Worm (Caenorhabditis elegans): ENCODE data around the gene nhr-235.

The nhr-235 gene

DNA sequence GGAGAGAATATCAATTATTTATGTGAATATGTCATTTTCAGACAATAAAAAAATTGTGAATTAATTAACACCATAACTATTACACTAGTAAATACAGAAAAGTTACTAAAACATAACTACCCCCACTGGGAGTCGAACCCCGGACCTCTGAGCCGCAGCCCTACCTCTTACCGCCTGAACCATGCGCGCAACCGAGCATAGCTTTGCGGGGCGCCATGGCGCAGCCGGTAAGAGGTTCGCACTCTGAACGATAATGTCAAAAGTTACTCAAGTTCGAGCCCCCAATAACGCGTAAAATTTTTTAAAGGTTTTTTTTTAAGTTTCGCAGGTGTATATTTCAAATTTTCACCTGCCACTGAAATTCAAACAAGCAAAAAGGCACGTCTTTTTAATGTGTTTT is 25.6 kb downstream of the nhr-235 start:
- TF ChIP-seq hnd-1 (tag; optimal IDR thresholded peaks at IDR 0.05) (no peak), hmg-4 (GFP tag; optimal IDR thresholded peaks at IDR 0.05) (no peak), ceh-36 (tag; optimal IDR thresholded peaks at IDR 0.05) (no peak), hmbx-1 (tag; optimal IDR thresholded peaks at IDR 0.05) (no peak), pes-1 (GFP tag; IDR thresholded peaks at IDR 0.05) (no peak), tbx-37 (GFP tag; conservative IDR thresholded peaks at IDR 0.05) (no peak), ama-1 (optimal IDR thresholded peaks at IDR 0.05) (no peak), ets-7 (tag; optimal IDR thresholded peaks at IDR 0.05) (no peak), sea-1 (GFP tag; conservative IDR thresholded peaks at IDR 0.05) (no peak), tra-4 (tag; optimal IDR thresholded peaks at IDR 0.05) (no peak), scrt-1 (GFP tag; IDR thresholded peaks at IDR 0.05) (no peak)

DNA sequence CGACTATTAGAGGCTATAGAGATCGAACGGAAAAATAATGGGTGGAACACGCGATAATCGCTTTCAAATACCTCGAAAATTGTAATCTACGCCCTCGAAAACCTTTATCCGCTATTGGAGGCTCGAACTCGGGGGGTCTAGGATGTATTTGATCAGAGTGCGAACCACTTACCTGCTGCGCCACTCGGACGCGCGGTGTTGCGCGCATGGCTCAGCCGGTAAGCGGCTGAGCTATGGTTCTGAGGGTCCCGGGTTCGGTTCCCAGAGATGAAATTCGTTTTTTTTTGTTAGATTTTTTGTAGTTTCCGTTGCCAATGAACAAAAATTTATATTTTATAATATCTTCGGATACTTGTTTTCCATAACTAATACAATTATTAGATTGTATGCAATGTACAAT is 27.7 kb downstream of the nhr-235 start:
- TF ChIP-seq hmbx-1 (tag; optimal IDR thresholded peaks at IDR 0.05) (no peak), ceh-13 (GFP tag; optimal IDR thresholded peaks at IDR 0.05) (no peak), B0310.2 (tag; optimal IDR thresholded peaks at IDR 0.05) (no peak), ama-1 (optimal IDR thresholded peaks at IDR 0.05) (no peak)

DNA sequence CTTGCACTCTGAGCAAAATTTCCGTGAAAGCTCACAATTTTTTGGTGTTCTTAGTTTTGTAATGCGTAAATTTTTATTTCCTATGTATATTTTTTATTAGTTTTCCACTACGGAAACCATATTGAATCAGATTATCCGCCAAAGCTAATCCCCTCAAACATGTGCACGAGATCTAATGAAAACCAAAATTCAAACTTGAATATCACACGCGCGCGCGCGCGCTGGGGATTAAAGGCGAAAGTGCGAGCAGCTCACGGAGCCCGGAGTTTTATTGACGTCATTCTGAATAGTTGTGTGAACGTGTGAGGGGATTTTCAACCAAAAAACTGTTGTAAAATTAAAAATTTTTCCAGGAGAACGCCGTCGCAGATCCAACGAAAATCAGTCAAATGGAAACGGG is 28.4 kb downstream of the nhr-235 start:
- TF ChIP-seq B0310.2 (tag; optimal IDR thresholded peaks at IDR 0.05) (no peak), aly-1 (tag; optimal IDR thresholded peaks at IDR 0.05) (no peak), flt-1 (GFP tag; IDR thresholded peaks at IDR 0.05) (no peak), ceh-13 (GFP tag; optimal IDR thresholded peaks at IDR 0.05) (no peak), ceh-36 (tag; optimal IDR thresholded peaks at IDR 0.05) (peak; percentile 25)

DNA sequence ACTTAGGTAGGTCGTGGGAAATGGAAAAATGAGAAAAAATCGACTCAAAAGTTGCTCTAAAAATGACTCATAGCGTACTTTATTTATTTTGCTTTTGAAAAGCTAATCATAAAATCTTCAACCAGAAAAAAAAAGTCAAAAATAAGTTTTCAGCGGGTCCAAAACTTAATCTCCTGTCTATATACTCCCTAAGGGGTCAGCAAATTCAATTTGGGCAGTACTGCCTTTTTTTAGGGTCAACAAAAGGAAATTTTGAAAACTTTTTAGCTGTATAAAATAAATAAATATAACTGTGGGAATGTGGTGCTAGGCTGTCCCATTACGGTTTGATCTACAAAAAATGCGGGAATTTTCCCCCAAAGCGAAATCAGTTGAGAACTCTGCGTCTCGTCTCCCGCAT is 28.9 kb downstream of the nhr-235 start:
- no peak for TF ChIP-seq ceh-13 (GFP tag; optimal IDR thresholded peaks at IDR 0.05)
- TF ChIP-seq tbx-37 (GFP tag; conservative IDR thresholded peaks at IDR 0.05): no peak
- no peak for TF ChIP-seq tra-4 (tag; optimal IDR thresholded peaks at IDR 0.05)
- TF ChIP-seq ceh-36 (tag; optimal IDR thresholded peaks at IDR 0.05): no peak
- no peak for TF ChIP-seq pes-1 (GFP tag; IDR thresholded peaks at IDR 0.05)
- no peak for TF ChIP-seq hmbx-1 (tag; optimal IDR thresholded peaks at IDR 0.05)

DNA sequence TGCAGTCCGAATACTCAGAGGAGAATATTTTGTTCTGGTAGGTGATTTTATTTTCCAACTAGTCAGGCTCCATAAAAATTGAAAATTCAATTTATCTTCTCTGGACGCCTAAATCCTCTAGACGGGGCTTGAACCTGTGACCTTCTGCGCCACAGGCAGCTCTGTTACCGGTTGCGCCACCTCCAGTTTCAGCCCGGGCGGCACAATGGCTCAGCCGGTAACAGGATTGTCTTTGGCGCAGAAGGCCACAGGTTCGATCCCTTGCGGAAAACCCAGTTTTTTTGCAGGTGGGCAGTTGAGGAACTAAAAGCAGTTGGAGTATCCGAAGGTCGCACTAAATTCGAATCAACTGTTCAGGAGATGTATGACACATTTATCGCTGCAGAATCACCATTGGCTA is 29.4 kb downstream of the nhr-235 start:
- TF ChIP-seq ets-7 (tag; optimal IDR thresholded peaks at IDR 0.05) (no peak), ceh-13 (GFP tag; optimal IDR thresholded peaks at IDR 0.05) (no peak), scrt-1 (GFP tag; IDR thresholded peaks at IDR 0.05) (no peak), B0310.2 (tag; optimal IDR thresholded peaks at IDR 0.05) (no peak), hnd-1 (tag; optimal IDR thresholded peaks at IDR 0.05) (no peak), tra-4 (tag; optimal IDR thresholded peaks at IDR 0.05) (no peak), ama-1 (optimal IDR thresholded peaks at IDR 0.05) (no peak), hmg-4 (GFP tag; optimal IDR thresholded peaks at IDR 0.05) (no peak), tbx-11 (GFP tag; IDR thresholded peaks at IDR 0.05) (no peak)

DNA sequence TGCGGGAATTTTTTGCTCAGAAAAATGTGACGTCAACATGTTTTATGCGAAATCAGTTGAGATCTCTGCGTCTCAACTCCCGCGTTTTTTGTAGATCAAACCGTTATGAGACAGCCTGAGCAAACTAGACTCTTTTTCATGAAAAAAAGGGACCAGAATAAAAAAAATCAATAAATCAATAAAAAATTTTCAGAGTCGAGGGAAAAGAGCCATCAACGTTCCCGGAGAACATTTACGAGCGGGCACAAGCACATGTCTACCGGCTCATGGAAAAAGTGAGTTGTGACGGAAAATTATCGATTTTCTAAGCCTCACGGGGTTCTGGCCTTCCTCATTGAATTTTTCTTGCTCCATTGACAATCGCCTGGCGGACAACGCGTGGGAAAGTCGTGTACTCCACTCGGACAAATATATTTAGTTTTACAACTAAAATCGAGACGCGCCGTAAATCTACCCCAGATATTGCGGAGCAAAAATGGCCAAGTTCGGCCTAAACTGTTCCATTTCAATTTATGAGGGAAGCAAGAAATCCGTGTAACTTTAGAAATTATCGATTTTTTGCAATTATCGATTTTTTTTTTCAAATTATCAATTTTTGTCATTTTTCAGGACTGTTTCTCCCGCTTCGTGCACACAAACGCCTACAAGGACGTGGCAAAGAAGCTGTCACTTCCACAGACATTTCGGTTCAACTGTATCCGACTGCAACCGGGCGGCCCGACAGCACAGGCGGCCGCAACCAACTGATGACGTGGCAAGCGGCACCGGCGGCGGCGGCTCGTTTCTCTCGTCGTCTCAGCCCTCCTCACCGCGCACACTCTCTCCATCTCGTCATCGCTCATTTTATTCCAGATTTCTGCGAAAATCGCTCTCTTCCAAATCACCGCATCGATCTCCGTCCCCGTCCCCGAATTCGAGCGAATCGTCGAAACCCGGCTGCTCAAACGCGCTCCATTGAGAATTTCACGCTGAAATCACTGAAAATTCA is 30.7 kb downstream of the nhr-235 start:
- TF ChIP-seq F13C5.2 (tag; optimal IDR thresholded peaks at IDR 0.05): no peak
- no peak for TF ChIP-seq flt-1 (GFP tag; IDR thresholded peaks at IDR 0.05)
- no peak for TF ChIP-seq aly-1 (tag; optimal IDR thresholded peaks at IDR 0.05)
- TF ChIP-seq hmbx-1 (tag; optimal IDR thresholded peaks at IDR 0.05): no peak
- TF ChIP-seq scrt-1 (GFP tag; IDR thresholded peaks at IDR 0.05): no peak
- no peak for TF ChIP-seq hnd-1 (tag; optimal IDR thresholded peaks at IDR 0.05)
- TF ChIP-seq hmg-4 (GFP tag; optimal IDR thresholded peaks at IDR 0.05): no peak
- no peak for TF ChIP-seq ama-1 (optimal IDR thresholded peaks at IDR 0.05)
- TF ChIP-seq sea-1 (GFP tag; conservative IDR thresholded peaks at IDR 0.05): no peak
- TF ChIP-seq tbx-11 (GFP tag; IDR thresholded peaks at IDR 0.05): no peak
- TF ChIP-seq ceh-36 (tag; optimal IDR thresholded peaks at IDR 0.05): no peak
- TF ChIP-seq ets-7 (tag; optimal IDR thresholded peaks at IDR 0.05): no peak
- no peak for TF ChIP-seq ceh-13 (GFP tag; optimal IDR thresholded peaks at IDR 0.05)
- TF ChIP-seq tbx-37 (GFP tag; conservative IDR thresholded peaks at IDR 0.05): no peak
- no peak for TF ChIP-seq pes-1 (GFP tag; IDR thresholded peaks at IDR 0.05)
- TF ChIP-seq tra-4 (tag; optimal IDR thresholded peaks at IDR 0.05): no peak
- no peak for TF ChIP-seq B0310.2 (tag; optimal IDR thresholded peaks at IDR 0.05)

DNA sequence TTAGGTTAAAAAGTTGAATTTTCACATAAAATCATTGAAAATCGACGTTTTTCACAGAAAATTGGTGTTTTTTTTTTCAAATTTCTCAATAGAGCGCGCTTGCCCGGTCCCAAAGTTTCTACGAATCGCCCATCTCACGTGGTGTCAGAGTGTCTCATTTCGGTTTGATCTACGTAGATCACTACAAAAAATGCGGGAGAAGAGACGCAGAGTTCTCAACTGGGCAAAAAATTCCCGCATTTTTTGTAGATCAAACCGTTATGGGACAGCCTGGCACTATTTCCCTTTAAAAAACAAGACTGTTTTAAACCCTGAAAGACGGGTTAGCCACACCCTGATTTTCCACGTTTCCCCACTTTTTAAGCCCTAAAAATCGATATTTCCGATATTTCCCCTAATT is 31.4 kb downstream of the nhr-235 start:
- TF ChIP-seq ets-7 (tag; optimal IDR thresholded peaks at IDR 0.05) (no peak), hmg-4 (GFP tag; optimal IDR thresholded peaks at IDR 0.05) (no peak), F13C5.2 (tag; optimal IDR thresholded peaks at IDR 0.05) (no peak), ceh-36 (tag; optimal IDR thresholded peaks at IDR 0.05) (no peak), flt-1 (GFP tag; IDR thresholded peaks at IDR 0.05) (no peak), tra-4 (tag; optimal IDR thresholded peaks at IDR 0.05) (no peak), tbx-11 (GFP tag; IDR thresholded peaks at IDR 0.05) (no peak), hnd-1 (tag; optimal IDR thresholded peaks at IDR 0.05) (no peak), tbx-37 (GFP tag; conservative IDR thresholded peaks at IDR 0.05) (no peak), sea-1 (GFP tag; conservative IDR thresholded peaks at IDR 0.05) (no peak), hmbx-1 (tag; optimal IDR thresholded peaks at IDR 0.05) (no peak)

DNA sequence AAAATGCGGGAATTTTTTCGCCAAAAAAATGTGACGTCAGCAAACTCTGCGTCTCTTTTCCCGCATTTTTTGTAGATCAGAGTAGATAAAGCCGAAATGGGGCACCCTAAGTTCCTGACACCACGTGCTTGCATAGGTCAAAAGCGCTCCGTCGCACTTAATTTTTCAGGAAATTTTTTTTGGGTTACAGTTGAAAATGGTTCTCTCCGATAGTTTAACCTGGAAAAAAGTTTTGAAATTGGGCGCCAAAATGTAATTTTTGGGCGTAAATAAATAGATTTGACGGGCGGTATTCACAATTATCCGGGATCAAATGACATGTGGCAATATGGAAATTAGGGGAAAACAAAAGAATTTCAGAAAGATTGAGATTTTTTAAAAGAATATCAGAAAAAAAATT is 32.0 kb downstream of the nhr-235 start:
- no peak for TF ChIP-seq B0310.2 (tag; optimal IDR thresholded peaks at IDR 0.05)
- TF ChIP-seq scrt-1 (GFP tag; IDR thresholded peaks at IDR 0.05): no peak
- TF ChIP-seq pes-1 (GFP tag; IDR thresholded peaks at IDR 0.05): no peak
- TF ChIP-seq ama-1 (optimal IDR thresholded peaks at IDR 0.05): no peak
- no peak for TF ChIP-seq sea-1 (GFP tag; conservative IDR thresholded peaks at IDR 0.05)
- no peak for TF ChIP-seq ceh-36 (tag; optimal IDR thresholded peaks at IDR 0.05)
- TF ChIP-seq flt-1 (GFP tag; IDR thresholded peaks at IDR 0.05): no peak
- no peak for TF ChIP-seq aly-1 (tag; optimal IDR thresholded peaks at IDR 0.05)
- TF ChIP-seq tbx-37 (GFP tag; conservative IDR thresholded peaks at IDR 0.05): no peak

Measured in whole organism, early embryonic.